Worm (Caenorhabditis elegans) whole organism, mixed stage, embryonic: Measurements from ENCODE around the gene aqp-1.

Experiments
- blmp-1 ChIP-seq: fragments of 150-350 bp; optimal IDR thresholded peaks from 2 replicates; lab custom pipeline; 2014; ENCODE audit warnings: missing biosample characterization, missing genetic modification characterization
- ces-1 ChIP-seq: fragments of 150-350 bp; optimal IDR thresholded peaks from 2 replicates; lab custom pipeline; 2014; ENCODE audit warnings: missing biosample characterization, missing genetic modification reagents, missing genetic modification characterization
- elt-3 ChIP-seq: fragments of 150-350 bp; optimal IDR thresholded peaks from 2 replicates; lab custom pipeline; 2014; ENCODE audit warnings: missing biosample characterization, missing genetic modification characterization
- lin-13 ChIP-seq: fragments of 150-350 bp; optimal IDR thresholded peaks from 2 replicates; lab custom pipeline; 2014; ENCODE audit warnings: missing biosample characterization, missing genetic modification characterization
- nhr-12 ChIP-seq: fragments of 150-350 bp; optimal IDR thresholded peaks from 2 replicates; lab custom pipeline; 2014; ENCODE audit warnings: missing biosample characterization, missing genetic modification characterization
- nhr-237 ChIP-seq: fragments of 150-350 bp; optimal IDR thresholded peaks from 2 replicates; lab custom pipeline; 2014; ENCODE audit warnings: missing biosample characterization, missing genetic modification characterization
- pha-4 ChIP-seq: fragments of 150-350 bp; optimal IDR thresholded peaks from 2 replicates; lab custom pipeline; 2018; ENCODE audit warnings: missing biosample characterization, missing genetic modification reagents, missing genetic modification characterization
- snpc-4 ChIP-seq: fragments of 150-350 bp; optimal IDR thresholded peaks from 2 replicates; lab custom pipeline; 2014; ENCODE audit warnings: missing biosample characterization, missing genetic modification characterization
- unc-120 ChIP-seq: sonication (generic microtip); optimal IDR thresholded peaks from 2 replicates; lab custom pipeline; 2017; ENCODE audit warnings: missing genetic modification characterization, missing compliant biosample characterization; ENCODE audit not compliant: poor library complexity, severe bottlenecking
- unc-39 ChIP-seq: fragments of 150-350 bp; optimal IDR thresholded peaks from 2 replicates; lab custom pipeline; 2014; ENCODE audit warnings: missing biosample characterization, missing genetic modification characterization
- ztf-11 ChIP-seq: fragments of 150-350 bp; optimal IDR thresholded peaks from 2 replicates; lab custom pipeline; 2014; ENCODE audit warnings: missing biosample characterization, missing genetic modification characterization

DNA sequence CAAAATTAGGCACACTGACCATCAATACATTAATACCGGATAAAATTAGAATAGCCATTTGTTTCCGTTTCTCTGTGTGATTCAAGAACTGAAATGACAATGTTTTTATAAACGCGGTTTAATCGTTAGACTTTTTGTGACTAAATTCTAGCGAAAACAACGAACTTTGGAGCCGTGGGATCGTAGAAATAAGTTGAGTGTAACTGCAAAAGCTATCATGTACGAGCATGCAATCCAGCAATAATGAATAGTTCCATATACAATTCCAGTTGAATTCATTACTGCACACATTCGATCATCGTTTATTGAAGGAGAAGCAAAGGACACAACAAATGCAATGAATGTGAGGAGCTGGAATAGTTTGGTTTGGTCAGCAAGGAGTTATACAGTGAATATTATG lies 52.0 kb downstream of the aqp-1 start:
- TF ChIP-seq nhr-237 (no peak), lin-13 (no peak), pha-4 (tag; lab: Kevin White, UChicago) (no peak), snpc-4 (no peak), ces-1 (GFP tag; lab: Kevin White, UChicago) (no peak), nhr-12 (tag; lab: Kevin White, UChicago) (no peak), blmp-1 (tag; lab: Kevin White, UChicago) (no peak), ztf-11 (tag; lab: Kevin White, UChicago) (no peak), elt-3 (tag; lab: Kevin White, UChicago) (no peak), unc-39 (tag; lab: Kevin White, UChicago) (no peak), unc-120 (no peak)
